Worm (Caenorhabditis elegans) whole organism, midembryonic: ENCODE results near the gene dsc-4.

ENCODE experiments used
- med-1 ChIP-seq: sonication (generic microtip); optimal IDR thresholded peaks from 2 replicates; lab custom pipeline; 2017; ENCODE audit warnings: missing genetic modification characterization, mild to moderate bottlenecking, missing compliant biosample characterization, antibody characterized with exemption, missing genetic modification reagents; ENCODE audit not compliant: insufficient read depth
- ztf-29 ChIP-seq: fragments of 200-800 bp; sonication (Bioruptor generic); IDR thresholded peaks from 2 replicates; pipeline ENCODE4 v1.3.6; 2022; ENCODE audit warnings: missing genetic modification reagents, missing genetic modification characterization, missing compliant biosample characterization

DNA sequence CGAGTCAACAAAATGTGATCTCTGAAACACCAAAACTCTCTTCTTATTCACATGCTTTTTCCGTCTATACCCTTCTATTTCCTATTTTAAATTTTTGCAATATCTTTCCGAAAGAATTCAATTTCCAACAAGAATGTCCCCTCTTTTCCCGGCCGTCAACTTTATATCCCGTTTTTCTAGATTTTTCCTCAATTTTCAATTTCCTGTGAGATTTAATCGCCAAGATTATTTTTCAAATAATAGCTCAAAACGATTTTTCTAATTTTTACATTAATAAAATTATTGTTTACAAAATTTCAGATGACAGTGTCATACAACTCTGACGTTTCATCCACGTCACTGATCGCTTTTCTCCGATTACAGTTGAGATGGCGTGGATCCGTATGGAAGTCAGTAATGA, 37.0 kb downstream of the dsc-4 start, which contains the start of gene best-19:
- TF ChIP-seq med-1 (GFP tag; lab: Kevin White, UChicago), result no peak
- no peak for TF ChIP-seq ztf-29 (GFP tag; lab: Robert Waterston, UW)
